Worm (Caenorhabditis elegans) whole organism, late embryonic: ENCODE results near the gene Y54F10AM.6.

Source experiments
- K09A11.1 ChIP-seq: sonication (generic microtip); optimal IDR thresholded peaks from 2 replicates; lab custom pipeline; 2017; ENCODE audit warnings: antibody characterized with exemption, mild to moderate bottlenecking, missing genetic modification characterization, missing compliant biosample characterization; ENCODE audit not compliant: insufficient read depth
- odd-2 ChIP-seq: sonication (generic microtip); optimal IDR thresholded peaks from 2 replicates; lab custom pipeline; 2017; ENCODE audit warnings: antibody characterized with exemption, mild to moderate bottlenecking, missing genetic modification characterization, missing compliant biosample characterization
- rnt-1 ChIP-seq: sonication (generic microtip); optimal IDR thresholded peaks from 2 replicates; lab custom pipeline; 2016; ENCODE audit warnings: missing genetic modification characterization, missing compliant biosample characterization

ce11 chrIII:2546298-2546697 lies 37.7 kb downstream of the Y54F10AM.6 start:
- TF ChIP-seq rnt-1 (tag; lab: Kevin White, UChicago) (no peak), K09A11.1 (tag; lab: Kevin White, UChicago) (no peak), odd-2 (tag; lab: Kevin White, UChicago) (no peak)
